Worm (Caenorhabditis elegans): ENCODE measurements around the gene shk-1.

Gene shk-1

DNA sequence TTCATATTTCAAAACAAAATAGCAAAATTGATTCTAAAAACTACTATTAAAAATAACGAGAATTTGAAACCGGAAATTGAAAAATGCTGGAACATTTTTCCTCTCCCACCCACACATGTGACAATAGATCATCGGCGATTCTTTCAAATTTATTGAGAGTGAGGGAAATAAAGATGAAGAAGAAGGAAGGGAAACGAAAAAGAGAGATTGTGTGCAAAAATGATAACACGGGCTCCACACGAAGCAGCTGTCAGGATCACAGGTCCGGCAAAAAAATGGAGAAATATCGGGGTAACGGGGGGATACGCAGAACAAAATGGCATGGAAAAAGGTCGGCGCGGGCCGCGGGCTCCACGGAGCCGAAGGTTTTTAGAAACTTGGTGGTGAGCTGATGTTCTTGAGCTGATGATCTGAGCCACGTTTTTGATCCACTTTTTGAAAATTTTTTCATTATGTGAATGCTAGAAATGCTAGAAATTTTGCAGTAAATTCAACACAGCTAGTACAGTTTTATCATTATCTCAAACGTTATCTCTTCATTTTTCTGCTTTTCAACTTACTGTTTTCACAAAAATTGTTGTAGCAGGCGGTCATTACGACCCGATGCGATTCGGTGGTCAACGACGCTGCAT is at the start of gene shk-1:
Gene shk-1 (plus strand): TSS at position 582 of the 632 bp plus-strand sequence.
- peak; percentile 86 for TF ChIP-seq hlh-1 (tag; optimal IDR thresholded peaks at IDR 0.05)
- peak; percentile 55 for TF ChIP-seq unc-120 (tag; optimal IDR thresholded peaks at IDR 0.05; ENCODE audit: poor library complexity, severe bottlenecking)
- TF ChIP-seq drap-1 (GFP tag; optimal IDR thresholded peaks at IDR 0.05) = no peak

DNA sequence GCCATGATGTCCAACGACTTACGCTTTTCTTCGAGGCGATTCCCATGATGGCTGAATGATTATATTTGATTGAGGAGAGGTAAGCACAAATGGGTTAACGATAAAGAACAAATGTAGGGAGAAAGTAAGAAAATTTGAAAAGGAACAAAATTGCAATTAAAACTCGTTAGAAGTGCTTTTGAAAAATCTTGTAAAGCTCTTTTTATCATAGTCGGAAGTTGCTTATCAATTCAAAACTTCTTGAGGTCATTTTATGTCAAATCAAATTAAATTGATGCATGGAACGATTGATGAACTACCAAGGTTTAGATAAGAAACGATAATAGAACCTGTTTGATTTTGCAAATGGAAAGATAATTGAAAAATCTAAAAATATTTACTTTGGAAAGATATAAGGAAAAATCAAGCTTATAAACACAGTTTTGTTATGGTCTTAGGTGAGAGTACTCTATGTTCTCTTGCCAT is 49.2 kb upstream of the shk-1 start, which contains the start of gene glt-5:
Gene glt-5 (minus strand): TSS at position 51 of the 465 bp plus-strand sequence.
- TF ChIP-seq lin-13 (tag; optimal IDR thresholded peaks at IDR 0.05) (no peak), unc-62 (GFP tag; optimal IDR thresholded peaks at IDR 0.05) (no peak), ztf-11 (tag; optimal IDR thresholded peaks at IDR 0.05) (no peak), nhr-12 (tag; optimal IDR thresholded peaks at IDR 0.05) (no peak), elt-1 (tag; optimal IDR thresholded peaks at IDR 0.05; ENCODE audit: borderline replicate concordance, insufficient read depth) (no peak), ceh-83 (GFP tag; optimal IDR thresholded peaks at IDR 0.05) (no peak), cnd-1 (tag; optimal IDR thresholded peaks at IDR 0.05) (no peak), ham-2 (GFP tag; optimal IDR thresholded peaks at IDR 0.05) (no peak), zip-8 (tag; optimal IDR thresholded peaks at IDR 0.05) (no peak), ces-1 (GFP tag; optimal IDR thresholded peaks at IDR 0.05) (no peak), bed-3 (GFP tag; optimal IDR thresholded peaks at IDR 0.05) (no peak), ceh-43 (GFP tag; optimal IDR thresholded peaks at IDR 0.05) (no peak), elt-3 (tag; optimal IDR thresholded peaks at IDR 0.05) (no peak), hlh-1 (tag; optimal IDR thresholded peaks at IDR 0.05) (no peak), mep-1 (tag; optimal IDR thresholded peaks at IDR 0.05) (no peak), mls-2 (tag; optimal IDR thresholded peaks at IDR 0.05) (no peak)

DNA sequence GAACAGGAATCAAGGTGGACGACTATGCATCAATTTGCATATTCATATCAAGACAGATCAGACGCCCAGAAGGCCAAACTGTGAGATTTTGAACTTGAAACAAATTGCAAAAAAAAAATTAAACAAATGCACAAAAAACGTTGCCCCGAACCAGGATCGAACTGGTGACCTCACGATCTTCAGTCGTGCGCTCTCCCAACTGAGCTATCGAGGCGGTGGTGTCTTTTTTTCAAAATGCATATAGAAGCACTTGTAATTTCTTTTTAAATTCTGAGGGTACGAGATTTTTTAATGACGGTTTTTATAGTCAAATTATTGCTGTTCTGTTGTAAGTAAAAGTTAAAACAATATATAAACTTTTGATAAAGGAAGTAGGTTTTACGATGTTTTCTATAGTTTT is 44.9 kb upstream of the shk-1 start:
- TF ChIP-seq ceh-83 (GFP tag; optimal IDR thresholded peaks at IDR 0.05) (peak; percentile 55), flh-1 (GFP tag; optimal IDR thresholded peaks at IDR 0.05) (no peak)

ce11 chrII:9716417-9717039 is 41.5 kb upstream of the shk-1 start, which contains the start of gene wee-1.3:
TSS of gene wee-1.3 (minus strand) at chrII:9716467.
- TF ChIP-seq drap-1 (GFP tag; optimal IDR thresholded peaks at IDR 0.05) = peak; percentile 48
- TF ChIP-seq mep-1 (tag; optimal IDR thresholded peaks at IDR 0.05) = peak; percentile 75
- TF ChIP-seq ces-1 (GFP tag; optimal IDR thresholded peaks at IDR 0.05) = peak; percentile 58
- TF ChIP-seq unc-39 (tag; optimal IDR thresholded peaks at IDR 0.05) = no peak
- no peak for TF ChIP-seq ztf-11 (tag; optimal IDR thresholded peaks at IDR 0.05)
- TF ChIP-seq unc-120 (tag; optimal IDR thresholded peaks at IDR 0.05; ENCODE audit: poor library complexity, severe bottlenecking) = peak; percentile 51
- peak; percentile 47 for TF ChIP-seq mls-2 (tag; optimal IDR thresholded peaks at IDR 0.05)
- peak; percentile 20 for TF ChIP-seq hlh-1 (tag; optimal IDR thresholded peaks at IDR 0.05)
- TF ChIP-seq ceh-43 (GFP tag; optimal IDR thresholded peaks at IDR 0.05) = no peak
- peak; percentile 80 for TF ChIP-seq lin-13 (tag; optimal IDR thresholded peaks at IDR 0.05)
- no peak for TF ChIP-seq flh-1 (GFP tag; optimal IDR thresholded peaks at IDR 0.05)
- peak; percentile 89 for TF ChIP-seq lsy-2 (tag; optimal IDR thresholded peaks at IDR 0.05)
- TF ChIP-seq pha-4 (tag; optimal IDR thresholded peaks at IDR 0.05) = peak; percentile 78
- peak; percentile 79 for TF ChIP-seq nhr-237 (tag; optimal IDR thresholded peaks at IDR 0.05)
- peak; percentile 45 for TF ChIP-seq ceh-39 (tag; optimal IDR thresholded peaks at IDR 0.05)

- TF ChIP-seq mab-5 (tag; optimal IDR thresholded peaks at IDR 0.05) (no peak), M03D4.4 (tag; optimal IDR thresholded peaks at IDR 0.05) (no peak), bed-3 (GFP tag; optimal IDR thresholded peaks at IDR 0.05) (no peak), elt-1 (tag; optimal IDR thresholded peaks at IDR 0.05; ENCODE audit: borderline replicate concordance, insufficient read depth) (no peak), lin-13 (tag; optimal IDR thresholded peaks at IDR 0.05) (no peak), mep-1 (tag; optimal IDR thresholded peaks at IDR 0.05) (no peak), sem-2 (GFP tag; optimal IDR thresholded peaks at IDR 0.05) (no peak), flh-1 (GFP tag; optimal IDR thresholded peaks at IDR 0.05) (no peak)
These were observed 40.1 kb upstream of the shk-1 start, which contains the start of gene Y53C12A.6 for ce11 chrII:9717904-9718303. TSS of gene Y53C12A.6 (minus strand) at chrII:9718004.
